Fruit fly (Drosophila melanogaster) whole organism, prepupa: ENCODE measurements around the gene br.
A peak's percentile ranks its signal among the peaks of the same experiment; 100 is the strongest.

ENCODE experiments used
- Blimp-1 ChIP-seq: fragments of 200-800 bp; sonication (Bioruptor generic); optimal IDR thresholded peaks from 3 replicates; lab custom pipeline; 2017; ENCODE audit warnings: missing biosample characterization, missing genetic modification characterization, mild to moderate bottlenecking, moderate library complexity, missing genetic modification reagents
- CG10631 ChIP-seq: fragments of 200-800 bp; sonication (Bioruptor generic); optimal IDR thresholded peaks from 2 replicates; lab custom pipeline; 2016; ENCODE audit warnings: missing biosample characterization, missing genetic modification characterization
- CG10669 ChIP-seq: fragments of 200-800 bp; sonication (Bioruptor generic); optimal IDR thresholded peaks from 3 replicates; lab custom pipeline; 2018; ENCODE audit warnings: missing biosample characterization, mild to moderate bottlenecking, missing genetic modification characterization, moderate library complexity
- CG3032 ChIP-seq: fragments of 200-800 bp; optimal IDR thresholded peaks from 2 replicates; lab custom pipeline; 2019; ENCODE audit warnings: missing biosample characterization, mild to moderate bottlenecking, missing genetic modification characterization, moderate library complexity
- CG31627 ChIP-seq: fragments of 200-800 bp; sonication (Bioruptor generic); optimal IDR thresholded peaks from 3 replicates; lab custom pipeline; 2016; ENCODE audit warnings: missing biosample characterization, missing genetic modification characterization
- CG34406 ChIP-seq: fragments of 200-800 bp; sonication (Bioruptor generic); optimal IDR thresholded peaks from 3 replicates; lab custom pipeline; 2016; ENCODE audit warnings: missing biosample characterization, missing genetic modification characterization
- CG3919 ChIP-seq: fragments of 200-800 bp; sonication (Bioruptor generic); optimal IDR thresholded peaks from 3 replicates; lab custom pipeline; 2016; ENCODE audit warnings: missing biosample characterization, missing genetic modification characterization
- CG6163 ChIP-seq: fragments of 200-800 bp; sonication (Bioruptor generic); IDR thresholded peaks from 3 replicates; pipeline ENCODE4 v1.3.6; 2022; ENCODE audit warnings: missing biosample characterization, missing genetic modification characterization
- CG6792 ChIP-seq: fragments of 200-800 bp; sonication (Bioruptor generic); optimal IDR thresholded peaks from 3 replicates; lab custom pipeline; 2016; ENCODE audit warnings: missing biosample characterization, missing genetic modification characterization
- CG6808 ChIP-seq: fragments of 200-800 bp; sonication (Bioruptor generic); optimal IDR thresholded peaks from 3 replicates; lab custom pipeline; 2017; ENCODE audit warnings: missing biosample characterization, missing genetic modification characterization, mild to moderate bottlenecking, moderate library complexity, missing genetic modification reagents
- CG6854 ChIP-seq: fragments of 200-800 bp; sonication (Bioruptor generic); optimal IDR thresholded peaks from 2 replicates; lab custom pipeline; 2017; ENCODE audit warnings: missing biosample characterization, mild to moderate bottlenecking, missing genetic modification characterization
- CG7368 ChIP-seq: fragments of 200-800 bp; sonication (Bioruptor generic); optimal IDR thresholded peaks from 3 replicates; lab custom pipeline; 2016; ENCODE audit warnings: missing biosample characterization, missing genetic modification characterization
- CG8119 ChIP-seq: fragments of 200-800 bp; sonication (Bioruptor generic); IDR thresholded peaks from 3 replicates; pipeline ENCODE4 v1.3.6; 2022; ENCODE audit warnings: missing biosample characterization, missing genetic modification characterization
- CG8319 ChIP-seq: fragments of 200-800 bp; sonication (Bioruptor generic); optimal IDR thresholded peaks from 3 replicates; lab custom pipeline; 2016; ENCODE audit warnings: missing biosample characterization, missing genetic modification characterization
- CG8632 ChIP-seq: fragments of 200-800 bp; sonication (Bioruptor generic); optimal IDR thresholded peaks from 3 replicates; lab custom pipeline; 2016; ENCODE audit warnings: missing biosample characterization, missing genetic modification characterization
- CG9139 ChIP-seq: fragments of 200-800 bp; sonication (Bioruptor generic); optimal IDR thresholded peaks from 3 replicates; lab custom pipeline; 2017; ENCODE audit warnings: missing biosample characterization, mild to moderate bottlenecking, missing genetic modification characterization
- Eip78C ChIP-seq: fragments of 200-800 bp; sonication (Bioruptor generic); peaks from one replicate; lab custom pipeline; 2016; ENCODE audit warnings: missing biosample characterization, missing genetic modification characterization
- Eip93F ChIP-seq: fragments of 200-800 bp; sonication (Bioruptor generic); optimal IDR thresholded peaks from 2 replicates; lab custom pipeline; 2016; ENCODE audit warnings: missing biosample characterization, mild to moderate bottlenecking, missing genetic modification characterization
- Hr39 ChIP-seq: fragments of 200-800 bp; sonication (Bioruptor generic); optimal IDR thresholded peaks from 2 replicates; lab custom pipeline; 2016; ENCODE audit warnings: missing biosample characterization, missing genetic modification characterization
- Met ChIP-seq: fragments of 200-800 bp; sonication (Bioruptor generic); optimal IDR thresholded peaks from 3 replicates; lab custom pipeline; 2016; ENCODE audit warnings: missing biosample characterization, missing genetic modification characterization
- Smox ChIP-seq: fragments of 200-800 bp; sonication (Bioruptor generic); optimal IDR thresholded peaks from 3 replicates; lab custom pipeline; 2016; ENCODE audit warnings: missing biosample characterization, missing genetic modification characterization
- Sox102F ChIP-seq: fragments of 200-800 bp; sonication (Bioruptor generic); optimal IDR thresholded peaks from 2 replicates; lab custom pipeline; 2016; ENCODE audit warnings: missing biosample characterization, mild to moderate bottlenecking, missing genetic modification characterization
- Sox15 ChIP-seq: fragments of 200-800 bp; sonication (Bioruptor generic); optimal IDR thresholded peaks from 3 replicates; lab custom pipeline; 2016; ENCODE audit warnings: missing biosample characterization, missing genetic modification characterization
- achi ChIP-seq: fragments of 200-800 bp; sonication (Bioruptor generic); optimal IDR thresholded peaks from 3 replicates; lab custom pipeline; 2016; ENCODE audit warnings: missing biosample characterization, missing genetic modification characterization
- cyc ChIP-seq: fragments of 200-800 bp; sonication (Bioruptor generic); optimal IDR thresholded peaks from 3 replicates; lab custom pipeline; 2016; ENCODE audit warnings: missing biosample characterization, missing genetic modification characterization
- dac ChIP-seq: fragments of 200-800 bp; sonication (Bioruptor generic); optimal IDR thresholded peaks from 2 replicates; lab custom pipeline; 2017; ENCODE audit warnings: missing biosample characterization, mild to moderate bottlenecking, missing genetic modification characterization
- dsx ChIP-seq: fragments of 200-800 bp; optimal IDR thresholded peaks from 3 replicates; lab custom pipeline; 2019; ENCODE audit warnings: missing biosample characterization, mild to moderate bottlenecking, missing genetic modification characterization, moderate library complexity; ENCODE audit not compliant: poor library complexity, severe bottlenecking
- eg ChIP-seq: fragments of 200-800 bp; sonication (Bioruptor generic); IDR thresholded peaks from 3 replicates; pipeline ENCODE4 v1.3.6; 2022; ENCODE audit warnings: missing biosample characterization, missing genetic modification characterization
- esn ChIP-seq: fragments of 200-800 bp; sonication (Bioruptor generic); optimal IDR thresholded peaks from 2 replicates; lab custom pipeline; 2016; ENCODE audit warnings: missing biosample characterization, mild to moderate bottlenecking, missing genetic modification characterization, moderate library complexity
- fd59A ChIP-seq: fragments of 200-800 bp; sonication (Bioruptor generic); optimal IDR thresholded peaks from 2 replicates; lab custom pipeline; 2017; ENCODE audit warnings: missing biosample characterization, mild to moderate bottlenecking, missing genetic modification characterization, missing genetic modification reagents
- fkh ChIP-seq: fragments of 200-800 bp; sonication (Bioruptor generic); optimal IDR thresholded peaks from 3 replicates; lab custom pipeline; 2017; ENCODE audit warnings: missing biosample characterization, mild to moderate bottlenecking, missing genetic modification characterization, moderate library complexity
- lz ChIP-seq: fragments of 200-800 bp; sonication (Bioruptor generic); optimal IDR thresholded peaks from 3 replicates; lab custom pipeline; 2016; ENCODE audit warnings: missing biosample characterization, missing genetic modification characterization
- net ChIP-seq: fragments of 200-800 bp; sonication (Bioruptor generic); optimal IDR thresholded peaks from 3 replicates; lab custom pipeline; 2016; ENCODE audit warnings: missing biosample characterization, missing genetic modification characterization
- pdm3 ChIP-seq: fragments of 200-800 bp; sonication (Bioruptor generic); optimal IDR thresholded peaks from 3 replicates; lab custom pipeline; 2016; ENCODE audit warnings: missing biosample characterization, missing genetic modification characterization
- salr ChIP-seq, 2 experiments: fragments of 200-800 bp; sonication (Bioruptor generic); optimal IDR thresholded peaks; 3 replicates each; lab custom pipeline; 2016 to 2018; ENCODE audit warnings: missing biosample characterization in 2 of 2, missing genetic modification characterization in 2 of 2, mild to moderate bottlenecking in 1 of 2
- ss ChIP-seq, 2 experiments: fragments of 200-800 bp; sonication (Bioruptor generic); optimal IDR thresholded peaks; 2 replicates in 1 of 2; 3 replicates in 1 of 2; lab custom pipeline; 2017 to 2018; ENCODE audit warnings: mild to moderate bottlenecking in 2 of 2, missing biosample characterization in 2 of 2, missing genetic modification characterization in 2 of 2, moderate library complexity in 1 of 2
- svp ChIP-seq: fragments of 200-800 bp; sonication (Bioruptor generic); peaks from one replicate; lab custom pipeline; 2016; ENCODE audit warnings: missing biosample characterization, missing genetic modification characterization
- topi ChIP-seq: fragments of 200-800 bp; sonication (Bioruptor generic); optimal IDR thresholded peaks from 3 replicates; lab custom pipeline; 2016; ENCODE audit warnings: missing biosample characterization, missing genetic modification characterization
- vri ChIP-seq: fragments of 200-800 bp; sonication (Bioruptor generic); optimal IDR thresholded peaks from 3 replicates; lab custom pipeline; 2016; ENCODE audit warnings: missing biosample characterization, mild to moderate bottlenecking, missing genetic modification characterization

br gene

DNA sequence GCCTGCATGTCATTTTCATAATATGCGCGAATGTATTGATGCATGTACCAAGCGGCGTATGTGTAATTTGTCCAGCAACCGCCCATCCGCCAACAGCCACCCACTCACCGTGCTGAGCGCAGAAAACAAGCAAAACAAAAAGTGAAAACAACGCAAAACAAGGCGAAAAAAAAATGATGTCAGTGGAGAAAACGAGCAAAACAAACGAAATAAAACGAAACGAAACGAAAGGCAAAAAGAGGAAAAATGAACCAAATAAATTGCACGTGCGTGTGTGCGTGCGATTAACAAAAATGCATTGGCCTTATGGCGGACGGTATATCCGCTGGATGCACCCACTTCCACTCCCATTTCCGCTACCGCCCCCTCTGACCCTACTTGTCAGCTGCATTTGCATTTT lies 4.6 kb upstream of the br start (continued):
- 0 out of 3 replicates have a peak, but pooled peaks have one; percentile 49 for TF ChIP-seq eg (GFP tag; lab: Robert Waterston, UW)
- peak; percentile 35 for TF ChIP-seq svp (GFP tag; lab: Kevin White, UChicago)

DNA sequence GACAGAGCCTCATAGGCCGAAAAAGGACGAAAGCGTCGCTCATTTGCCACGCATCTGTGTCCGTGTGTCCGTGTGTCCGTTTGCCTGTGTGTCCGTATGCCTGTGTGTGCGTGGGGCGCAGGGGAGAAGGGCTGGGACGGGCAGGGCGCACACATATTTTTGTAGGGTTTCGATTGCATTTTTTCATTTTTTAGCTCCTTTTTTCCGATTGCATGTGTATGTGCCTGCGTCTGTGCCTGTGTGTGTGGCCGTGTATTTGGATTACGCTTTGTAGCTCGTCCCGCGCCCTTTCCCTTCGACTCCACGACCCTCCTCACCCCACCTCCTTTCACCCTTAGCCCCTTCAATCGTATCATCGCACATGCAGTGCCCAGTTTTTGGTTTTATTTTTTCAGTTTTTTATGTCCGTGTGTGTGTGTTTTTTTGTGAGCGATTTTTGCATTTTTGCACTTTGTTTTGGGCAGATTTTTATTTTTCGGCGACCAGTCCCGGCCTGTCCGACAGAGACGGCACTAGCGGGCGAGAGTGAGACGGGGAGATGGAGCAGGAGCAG lies 755 bp upstream of the br start:
- TF ChIP-seq CG8319 (GFP tag; lab: Kevin White, UChicago) = no peak
- no peak for TF ChIP-seq CG7368 (GFP tag; lab: Kevin White, UChicago)
- no peak for TF ChIP-seq CG8632 (GFP tag; lab: Kevin White, UChicago)
- peak; percentile 41 for TF ChIP-seq esn
- peak; percentile 79 for TF ChIP-seq Blimp-1 (GFP tag; lab: Kevin White, UChicago)
- TF ChIP-seq CG9139 = no peak
- TF ChIP-seq CG3919 (GFP tag; lab: Kevin White, UChicago) = no peak
- TF ChIP-seq Sox102F (GFP tag; lab: Kevin White, UChicago) = peak; percentile 72
- TF ChIP-seq CG3032 (tag; lab: Kevin White, UChicago) = no peak
- no peak for TF ChIP-seq CG6808 (GFP tag; lab: Kevin White, UChicago)
- TF ChIP-seq CG8119 (GFP tag; lab: Robert Waterston, UW) = no peak
- no peak for TF ChIP-seq salr (GFP tag; optimal IDR thresholded peaks at IDR 0.05; lab: Kevin White, UChicago)
- peak; percentile 61 for TF ChIP-seq Met (GFP tag; lab: Kevin White, UChicago)
- peak; percentile 70 for TF ChIP-seq svp (GFP tag; lab: Kevin White, UChicago)
- peak; percentile 26 for TF ChIP-seq CG6792 (GFP tag; lab: Kevin White, UChicago)
- peak; percentile 39 for TF ChIP-seq lz (GFP tag; lab: Kevin White, UChicago)
- TF ChIP-seq Eip93F (GFP tag; lab: Kevin White, UChicago) = no peak
- TF ChIP-seq CG34406 (GFP tag; lab: Kevin White, UChicago) = peak; percentile 24
- peak; percentile 17; the same call in 1 of the 3 replicates for TF ChIP-seq CG6163
- TF ChIP-seq ss (GFP tag; optimal IDR thresholded peaks at IDR 0.05; lab: Kevin White, UChicago) = peak in 1 of 2 experiments; percentile 1
- TF ChIP-seq dac (GFP tag; lab: Kevin White, UChicago) = no peak
- no peak for TF ChIP-seq eg (GFP tag; lab: Robert Waterston, UW)
- peak; percentile 91 for TF ChIP-seq CG6854 (GFP tag; lab: Kevin White, UChicago)
- peak; percentile 6 for TF ChIP-seq CG31627 (GFP tag; lab: Kevin White, UChicago)
- TF ChIP-seq cyc (GFP tag; lab: Kevin White, UChicago) = peak; percentile 7
- peak; percentile 37 for TF ChIP-seq Smox (GFP tag; lab: Kevin White, UChicago)
- TF ChIP-seq vri = peak; percentile 67
- peak; percentile 47 for TF ChIP-seq topi (GFP tag; lab: Kevin White, UChicago)
- peak; percentile 5 for TF ChIP-seq pdm3 (GFP tag; lab: Kevin White, UChicago)
- no peak for TF ChIP-seq Sox15 (GFP tag; lab: Kevin White, UChicago)
- peak; percentile 11 for TF ChIP-seq net (GFP tag; lab: Kevin White, UChicago)
- peak; percentile 13 for TF ChIP-seq Hr39 (GFP tag; lab: Kevin White, UChicago)
- TF ChIP-seq fd59A (GFP tag; lab: Kevin White, UChicago) = no peak
- peak; percentile 18 for TF ChIP-seq Eip78C
- no peak for TF ChIP-seq CG10631 (GFP tag; lab: Kevin White, UChicago)
- no peak for TF ChIP-seq CG10669
- peak; percentile 3 for TF ChIP-seq achi (GFP tag; lab: Kevin White, UChicago)
- no peak for TF ChIP-seq dsx
- TF ChIP-seq fkh (GFP tag; lab: Kevin White, UChicago) = no peak
- TF ChIP-seq, all 60 proteins: peak for 21
